Fruit fly (Drosophila melanogaster) whole organism, embryonic: ENCODE measurements around the gene CG6695.
A peak's percentile ranks its signal among the peaks of the same experiment; 100 is the strongest.

Source experiments
- ATbp ChIP-seq: fragments of 200-800 bp; sonication (Bioruptor generic); optimal IDR thresholded peaks from 2 replicates; lab custom pipeline; 2017; ENCODE audit warnings: missing biosample characterization, mild to moderate bottlenecking, missing genetic modification characterization, missing genetic modification reagents
- Ada2b ChIP-seq: fragments of 200-800 bp; sonication (Bioruptor generic); IDR thresholded peaks from 2 replicates; pipeline ENCODE4 v1.3.6; 2022; ENCODE audit warnings: missing biosample characterization, missing genetic modification characterization
- CG1024 ChIP-seq: fragments of 200-800 bp; sonication (Bioruptor generic); IDR thresholded peaks from 2 replicates; pipeline ENCODE4 v1.3.6; 2022; ENCODE audit warnings: missing biosample characterization, missing genetic modification characterization
- CG4617 ChIP-seq: fragments of 200-800 bp; sonication (Bioruptor generic); optimal IDR thresholded peaks from 3 replicates; lab custom pipeline; 2016; ENCODE audit warnings: missing biosample characterization, missing genetic modification characterization, borderline replicate concordance
- CG6854 ChIP-seq: fragments of 200-800 bp; sonication (Bioruptor generic); optimal IDR thresholded peaks from 3 replicates; lab custom pipeline; 2017; ENCODE audit warnings: missing biosample characterization, mild to moderate bottlenecking, missing genetic modification characterization
- CG8478 ChIP-seq: fragments of >200 bp; optimal IDR thresholded peaks from 2 replicates; lab custom pipeline; 2018
- D19B ChIP-seq: fragments of 200-800 bp; sonication (Bioruptor generic); optimal IDR thresholded peaks from 2 replicates; lab custom pipeline; 2017; ENCODE audit warnings: missing biosample characterization, mild to moderate bottlenecking, missing genetic modification characterization
- HLH3B ChIP-seq: fragments of 200-800 bp; sonication (Bioruptor generic); IDR thresholded peaks from 2 replicates; pipeline ENCODE4 v1.3.6; 2022; ENCODE audit warnings: missing biosample characterization, missing genetic modification characterization
- HmgZ ChIP-seq: fragments of 200-800 bp; sonication (Bioruptor generic); optimal IDR thresholded peaks from 2 replicates; lab custom pipeline; 2018; ENCODE audit warnings: missing biosample characterization, mild to moderate bottlenecking, missing genetic modification characterization
- Hmr ChIP-seq: fragments of 200-800 bp; sonication (Bioruptor generic); optimal IDR thresholded peaks from 3 replicates; lab custom pipeline; 2017; ENCODE audit warnings: mild to moderate bottlenecking, missing biosample characterization, missing genetic modification reagents, missing genetic modification characterization
- dysf ChIP-seq: fragments of 200-800 bp; sonication (Bioruptor generic); IDR thresholded peaks from 3 replicates; pipeline ENCODE4 v1.3.6; 2022; ENCODE audit warnings: missing biosample characterization, missing genetic modification characterization
- mam ChIP-seq: fragments of 200-800 bp; sonication (Bioruptor generic); optimal IDR thresholded peaks from 3 replicates; lab custom pipeline; 2016; ENCODE audit warnings: missing biosample characterization, missing genetic modification characterization
- pum ChIP-seq: fragments of 200-800 bp; sonication (Bioruptor generic); optimal IDR thresholded peaks from 2 replicates; lab custom pipeline; 2016; ENCODE audit warnings: missing biosample characterization, missing genetic modification characterization

dm6 chr3R:24654770-24655322 lies at the start of gene CG6695, which contains the start of gene CG31125:
- TF ChIP-seq ATbp (GFP tag; lab: Kevin White, UChicago) (no peak), CG1024 (GFP tag; lab: Robert Waterston, UW) (0 out of 2 replicates have a peak, but pooled peaks have one; percentile 9), HmgZ (tag; lab: Kevin White, UChicago) (peak; percentile 65), Hmr (GFP tag; lab: Kevin White, UChicago) (no peak), CG6854 (GFP tag; lab: Kevin White, UChicago) (no peak), D19B (GFP tag; lab: Kevin White, UChicago) (no peak), CG8478 (lab: Kevin White, UChicago) (no peak), Ada2b (no peak), pum (GFP tag; lab: Kevin White, UChicago) (peak; percentile 52), CG4617 (GFP tag; lab: Kevin White, UChicago) (peak; percentile 56), mam (GFP tag; lab: Kevin White, UChicago) (peak; percentile 78), HLH3B (no peak), dysf (GFP tag; lab: Robert Waterston, UW) (peak; percentile 58; the same call in 2 of the 3 replicates)
